Fruit fly (Drosophila melanogaster) whole organism, adult: ENCODE measurements around the gene Ect3.

Experiments
- CG12768 ChIP-seq: fragments of 200-800 bp; sonication (Bioruptor generic); optimal IDR thresholded peaks from 2 replicates; lab custom pipeline; 2017; ENCODE audit warnings: missing biosample characterization, missing genetic modification characterization, mild to moderate bottlenecking, moderate library complexity, missing genetic modification reagents
- CG1620 ChIP-seq: fragments of 200-800 bp; sonication (Bioruptor generic); optimal IDR thresholded peaks from 2 replicates; lab custom pipeline; 2016; ENCODE audit warnings: missing biosample characterization, missing genetic modification characterization
- Clk ChIP-seq: fragments of 200-800 bp; sonication (Bioruptor generic); optimal IDR thresholded peaks from 2 replicates; lab custom pipeline; 2017; ENCODE audit warnings: missing biosample characterization, missing genetic modification characterization
- bab1 ChIP-seq: fragments of 200-800 bp; sonication (Bioruptor generic); optimal IDR thresholded peaks from 3 replicates; lab custom pipeline; 2019; ENCODE audit warnings: missing biosample characterization, mild to moderate bottlenecking, missing genetic modification characterization, moderate library complexity
- cic ChIP-seq: fragments of 200-800 bp; sonication (Bioruptor generic); optimal IDR thresholded peaks from 2 replicates; lab custom pipeline; 2017; ENCODE audit warnings: missing biosample characterization, mild to moderate bottlenecking, missing genetic modification characterization, moderate library complexity
- cnc ChIP-seq, 2 experiments: fragments of >200 bp; optimal IDR thresholded peaks; 2 replicates each; lab custom pipeline; 2017
- pad ChIP-seq: fragments of 200-800 bp; sonication (Bioruptor generic); optimal IDR thresholded peaks from 3 replicates; lab custom pipeline; 2017; ENCODE audit warnings: missing biosample characterization, missing genetic modification characterization, mild to moderate bottlenecking, moderate library complexity, missing genetic modification reagents

DNA sequence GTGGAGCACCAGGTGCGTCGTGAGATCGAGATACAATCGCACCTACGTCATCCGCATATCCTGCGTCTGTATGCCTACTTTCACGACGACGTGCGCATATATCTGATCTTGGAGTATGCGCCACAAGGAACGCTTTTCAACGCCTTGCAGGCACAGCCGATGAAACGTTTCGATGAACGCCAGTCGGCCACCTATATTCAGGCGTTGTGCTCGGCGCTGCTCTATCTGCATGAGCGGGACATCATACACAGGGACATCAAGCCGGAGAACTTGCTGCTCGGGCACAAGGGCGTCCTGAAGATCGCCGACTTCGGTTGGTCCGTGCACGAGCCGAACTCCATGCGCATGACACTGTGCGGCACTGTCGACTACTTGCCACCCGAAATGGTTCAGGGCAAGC lies 35.1 kb upstream of the Ect3 start:
- no peak for TF ChIP-seq CG12768 (GFP tag; lab: Kevin White, UChicago)
- TF ChIP-seq CG1620 (GFP tag; lab: Kevin White, UChicago): no peak
- TF ChIP-seq cnc (optimal IDR thresholded peaks at IDR 0.05; lab: Kevin White, UChicago): no peak
- no peak for TF ChIP-seq bab1
- no peak for TF ChIP-seq cic
- TF ChIP-seq Clk: no peak
- no peak for TF ChIP-seq pad
